Worm (Caenorhabditis elegans) whole organism, young adult: ENCODE results near the gene pdi-1.

Source experiments
- C06A6.2 ChIP-seq: fragments of 200-800 bp; sonication (Bioruptor generic); conservative IDR thresholded peaks from 2 replicates; pipeline ENCODE4 v1.3.6; 2022; ENCODE audit warnings: missing genetic modification characterization, missing compliant biosample characterization
- dpff-1 ChIP-seq: sonication (generic microtip); optimal IDR thresholded peaks from 2 replicates; lab custom pipeline; 2017; ENCODE audit warnings: mild to moderate bottlenecking, missing genetic modification characterization, missing compliant biosample characterization
- ekl-4 ChIP-seq: fragments of 200-800 bp; sonication (Bioruptor generic); IDR thresholded peaks from 2 replicates; pipeline ENCODE4 v1.3.6; 2022; ENCODE audit warnings: missing genetic modification reagents, missing genetic modification characterization, missing compliant biosample characterization
- madf-10 ChIP-seq: sonication (generic microtip); optimal IDR thresholded peaks from 2 replicates; lab custom pipeline; 2016; ENCODE audit warnings: mild to moderate bottlenecking, missing genetic modification characterization, missing compliant biosample characterization
- mcd-1 ChIP-seq: fragments of 200-800 bp; sonication (Bioruptor generic); IDR thresholded peaks from 2 replicates; pipeline ENCODE4 v1.3.6; 2022; ENCODE audit warnings: missing genetic modification reagents, missing genetic modification characterization, missing compliant biosample characterization
- nhr-27 ChIP-seq: fragments of 200-800 bp; sonication (Bioruptor generic); optimal IDR thresholded peaks from 2 replicates; lab custom pipeline; 2018; ENCODE audit warnings: mild to moderate bottlenecking, missing genetic modification characterization, moderate library complexity, missing compliant biosample characterization
- nhr-90 ChIP-seq: sonication (generic microtip); optimal IDR thresholded peaks from 2 replicates; lab custom pipeline; 2016; ENCODE audit warnings: missing genotype, mild to moderate bottlenecking, missing genetic modification characterization, missing compliant biosample characterization
- pha-4 ChIP-seq: fragments of 150-350 bp; sonication (generic microtip); optimal IDR thresholded peaks from 2 replicates; lab custom pipeline; 2014; ENCODE audit warnings: missing biosample characterization, missing genetic modification reagents, missing genetic modification characterization
- repo-1 ChIP-seq: sonication (generic microtip); optimal IDR thresholded peaks from 2 replicates; lab custom pipeline; 2017; ENCODE audit warnings: mild to moderate bottlenecking, missing genetic modification characterization, missing compliant biosample characterization
- sptf-2 ChIP-seq: fragments of 200-800 bp; sonication (Bioruptor generic); optimal IDR thresholded peaks from 2 replicates; lab custom pipeline; 2018; ENCODE audit warnings: mild to moderate bottlenecking, missing genetic modification characterization, missing compliant biosample characterization
- xnd-1 ChIP-seq: sonication (generic microtip); optimal IDR thresholded peaks from 2 replicates; lab custom pipeline; 2016; ENCODE audit warnings: missing genotype, missing genetic modification reagents, missing genetic modification characterization, missing compliant biosample characterization
- ztf-28 ChIP-seq: fragments of 200-800 bp; sonication (Bioruptor generic); IDR thresholded peaks from 2 replicates; pipeline ENCODE4 v1.3.6; 2022; ENCODE audit warnings: missing genetic modification reagents, missing genetic modification characterization, missing compliant biosample characterization

- TF ChIP-seq ekl-4 (GFP tag; lab: Robert Waterston, UW) = no peak
- no peak for TF ChIP-seq C06A6.2 (GFP tag; lab: Robert Waterston, UW)
- no peak for TF ChIP-seq repo-1 (tag; lab: Kevin White, UChicago)
- TF ChIP-seq xnd-1 (tag; lab: Kevin White, UChicago) = no peak
- TF ChIP-seq madf-10 (tag; lab: Kevin White, UChicago) = no peak
- TF ChIP-seq pha-4 (tag; lab: Kevin White, UChicago) = no peak
- TF ChIP-seq ztf-28 (GFP tag; lab: Robert Waterston, UW) = no peak
- TF ChIP-seq mcd-1 = no peak
- TF ChIP-seq sptf-2 (GFP tag; lab: Kevin White, UChicago) = no peak
- TF ChIP-seq nhr-27 (tag; lab: Kevin White, UChicago) = no peak
- TF ChIP-seq nhr-90 (tag; lab: Kevin White, UChicago) = no peak
- TF ChIP-seq dpff-1 = no peak
These were observed 6.7 kb downstream of the pdi-1 start, which contains the start of gene npr-15 for ce11 chrIII:3694572-3694971.
